Worm (Caenorhabditis elegans): ENCODE results near the gene R07G3.7.

The R07G3.7 gene

DNA sequence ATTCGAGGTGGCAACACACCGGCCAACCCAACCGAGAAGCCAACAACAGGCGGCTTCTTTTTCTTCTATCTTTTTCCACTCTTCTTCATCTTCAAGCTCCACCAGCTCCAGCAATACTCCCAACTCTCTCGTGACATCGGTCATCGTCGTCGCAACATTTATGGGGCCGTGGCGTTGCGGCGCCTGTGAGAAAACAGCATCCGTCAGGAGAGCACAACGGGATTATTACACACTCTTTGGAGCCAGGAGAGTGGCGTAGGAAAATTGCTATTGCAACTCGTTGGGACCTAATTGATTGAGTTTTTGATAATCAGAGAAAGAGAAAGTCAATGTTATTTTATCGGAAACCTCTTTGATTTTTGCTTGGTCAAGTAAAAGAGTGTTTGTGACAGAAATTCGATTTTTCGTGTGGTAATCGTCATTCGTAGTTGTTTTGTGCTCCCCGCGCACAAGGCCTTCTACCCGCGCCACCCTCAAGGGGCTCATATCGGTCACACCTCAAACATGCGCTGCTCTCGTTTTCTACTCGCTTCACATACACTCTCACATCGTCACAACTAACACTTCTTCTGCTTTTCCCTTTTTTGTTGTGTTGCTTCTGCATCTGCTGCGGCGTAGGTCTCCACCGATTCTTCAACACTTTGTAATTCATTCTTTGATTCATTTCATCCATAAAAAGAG is 26.8 kb upstream of the R07G3.7 start:
- peak; percentile 21 for TF ChIP-seq egl-5 (tag; optimal IDR thresholded peaks at IDR 0.05)
- peak; percentile 69 for TF ChIP-seq lin-39 (tag; optimal IDR thresholded peaks at IDR 0.05)
- TF ChIP-seq nhr-11 (tag; optimal IDR thresholded peaks at IDR 0.05) = peak; percentile 4
- peak; percentile 47 for TF ChIP-seq nfya-1 (tag; optimal IDR thresholded peaks at IDR 0.05; ENCODE audit: insufficient read depth)
- no peak for TF ChIP-seq unc-62 (GFP tag; optimal IDR thresholded peaks at IDR 0.05)
- TF ChIP-seq fkh-10 (GFP tag; optimal IDR thresholded peaks at IDR 0.05) = no peak

DNA sequence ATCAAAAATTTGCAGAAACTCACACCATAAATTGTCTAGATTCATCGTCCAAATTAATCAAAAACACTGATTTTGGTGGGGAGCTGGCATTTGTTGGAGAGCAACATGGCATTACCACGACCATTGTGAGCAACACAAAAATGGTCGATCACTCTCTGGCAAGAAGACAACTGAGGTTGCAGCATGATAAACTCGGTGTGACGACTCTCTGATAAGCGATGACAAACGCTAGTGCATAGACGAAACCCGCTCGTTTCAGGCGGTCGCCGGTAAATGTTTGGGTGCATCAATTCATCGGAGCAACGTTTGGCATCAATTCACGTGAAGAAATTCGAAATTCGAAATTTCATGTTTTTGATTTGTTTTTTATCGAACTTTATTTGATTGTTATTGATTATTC is 25.5 kb upstream of the R07G3.7 start:
- peak; percentile 75 for TF ChIP-seq elt-2 (tag; optimal IDR thresholded peaks at IDR 0.05)
- peak; percentile 3 for TF ChIP-seq pqm-1 (tag; optimal IDR thresholded peaks at IDR 0.05)
- TF ChIP-seq sea-2 (GFP tag; optimal IDR thresholded peaks at IDR 0.05) = no peak
- no peak for TF ChIP-seq mdl-1 (tag; optimal IDR thresholded peaks at IDR 0.05)

DNA sequence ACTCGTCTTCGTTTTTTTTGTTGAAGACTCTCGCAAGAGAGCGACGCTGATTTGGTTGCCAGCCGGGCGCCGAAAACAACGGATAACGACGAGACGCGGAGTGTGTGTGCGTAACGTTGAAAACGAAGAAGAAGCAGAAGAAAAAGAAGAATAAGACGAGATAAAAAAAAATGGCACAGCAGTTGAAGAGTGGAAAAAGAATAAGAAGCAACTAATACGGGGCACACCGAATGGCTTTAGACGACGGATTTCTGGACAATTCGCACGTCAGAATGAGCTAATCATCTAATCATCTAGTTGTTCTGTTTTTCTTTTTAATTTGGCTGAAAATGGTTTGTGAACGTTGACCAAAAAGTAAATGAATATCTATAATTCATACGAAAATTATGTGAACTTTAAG is 23.4 kb upstream of the R07G3.7 start:
- TF ChIP-seq nfya-1 (tag; optimal IDR thresholded peaks at IDR 0.05; ENCODE audit: insufficient read depth) (peak; percentile 6), nhr-25 (tag; optimal IDR thresholded peaks at IDR 0.05) (no peak)

DNA sequence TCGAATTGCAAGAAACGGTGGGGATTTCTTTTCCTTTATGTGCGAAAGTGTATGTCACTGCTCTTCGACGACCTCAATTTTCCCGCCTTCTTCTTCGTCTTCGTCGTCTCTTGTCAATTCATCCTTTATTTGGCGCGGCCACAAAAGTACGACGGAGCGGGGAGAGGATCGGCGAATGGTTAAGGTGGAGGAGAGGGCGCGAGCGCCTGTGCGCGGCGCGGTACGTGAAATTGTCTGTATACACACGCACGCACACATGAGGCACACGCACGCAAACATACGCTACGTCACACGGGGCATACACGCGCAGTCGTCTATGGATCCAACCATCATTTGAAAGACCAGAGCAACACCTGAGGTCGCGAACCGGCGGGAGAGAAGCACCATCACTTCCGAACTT is 21.8 kb upstream of the R07G3.7 start:
- no peak for TF ChIP-seq nhr-76 (tag; optimal IDR thresholded peaks at IDR 0.05)
- TF ChIP-seq pha-4 (tag; optimal IDR thresholded peaks at IDR 0.05) = peak; percentile 22
- no peak for TF ChIP-seq nfya-1 (tag; optimal IDR thresholded peaks at IDR 0.05; ENCODE audit: insufficient read depth)

DNA sequence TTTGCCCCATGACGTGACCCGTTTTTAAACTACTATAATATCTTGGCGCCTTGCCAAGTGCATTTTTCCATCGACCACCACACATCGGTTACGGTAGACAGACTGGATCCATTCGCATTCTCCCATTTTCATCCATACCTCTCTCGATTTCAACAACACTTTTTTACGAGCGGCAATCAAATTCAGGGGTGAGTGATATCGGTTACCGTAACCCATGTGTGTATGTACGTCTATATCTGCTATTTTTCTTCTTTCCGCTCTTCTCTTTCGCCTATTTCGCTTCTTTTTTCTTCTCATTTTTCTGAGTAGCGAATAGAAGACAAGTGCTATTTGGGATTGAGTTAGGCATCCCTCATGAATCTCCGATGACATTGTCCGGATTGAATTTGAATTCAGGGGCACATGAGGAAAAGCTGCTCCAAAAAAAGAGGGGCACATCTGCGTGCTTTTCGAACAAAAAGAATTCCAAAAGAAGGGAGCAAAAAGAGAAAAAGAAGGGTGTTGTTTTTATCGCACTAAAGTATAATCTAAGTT is 18.2 kb upstream of the R07G3.7 start:
- TF ChIP-seq nhr-237 (tag; optimal IDR thresholded peaks at IDR 0.05) (no peak), unc-39 (tag; optimal IDR thresholded peaks at IDR 0.05) (no peak), nfya-1 (tag; optimal IDR thresholded peaks at IDR 0.05; ENCODE audit: insufficient read depth) (peak; percentile 8), fkh-2 (tag; optimal IDR thresholded peaks at IDR 0.05) (no peak), nhr-76 (tag; optimal IDR thresholded peaks at IDR 0.05) (no peak), daf-12 (tag; optimal IDR thresholded peaks at IDR 0.05) (no peak), ceh-9 (tag; optimal IDR thresholded peaks at IDR 0.05) (no peak), egl-5 (tag; optimal IDR thresholded peaks at IDR 0.05) (no peak), nhr-11 (tag; optimal IDR thresholded peaks at IDR 0.05) (no peak), lin-39 (tag; optimal IDR thresholded peaks at IDR 0.05) (no peak), nhr-43 (tag; optimal IDR thresholded peaks at IDR 0.05; ENCODE audit: poor library complexity, severe bottlenecking) (peak; percentile 19), ama-1 (optimal IDR thresholded peaks at IDR 0.05) (no peak), skn-1 (tag; optimal IDR thresholded peaks at IDR 0.05) (no peak), ceh-28 (tag; optimal IDR thresholded peaks at IDR 0.05) (no peak), fkh-10 (GFP tag; optimal IDR thresholded peaks at IDR 0.05) (peak; percentile 79)

DNA sequence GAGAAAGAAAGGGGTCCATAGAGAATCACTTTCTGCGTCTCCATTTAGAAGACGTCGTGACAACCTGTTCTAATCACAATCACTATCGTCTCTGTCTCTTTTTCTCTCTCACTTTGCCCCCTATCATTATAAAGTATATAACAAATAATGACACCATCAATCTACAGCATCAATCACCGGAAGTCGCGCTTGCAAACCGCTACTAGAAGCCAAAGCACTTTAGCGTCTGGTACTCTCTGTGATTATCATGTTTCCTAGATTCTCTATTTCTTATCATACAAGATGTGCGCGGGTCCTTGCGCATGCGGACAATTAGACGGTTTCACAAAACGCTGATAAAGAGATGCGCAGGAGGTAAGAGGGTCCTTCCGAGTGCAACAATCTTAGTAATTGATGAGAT is 17.6 kb upstream of the R07G3.7 start:
- TF ChIP-seq eor-1 (tag; optimal IDR thresholded peaks at IDR 0.05) (no peak), lin-15B (tag; optimal IDR thresholded peaks at IDR 0.05) (peak; percentile 3), nhr-23 (tag; optimal IDR thresholded peaks at IDR 0.05) (peak; percentile 90), R02D3.7 (tag; optimal IDR thresholded peaks at IDR 0.05) (peak; percentile 11), nhr-25 (tag; optimal IDR thresholded peaks at IDR 0.05) (peak; percentile 63), nhr-77 (tag; optimal IDR thresholded peaks at IDR 0.05) (peak; percentile 15), nhr-11 (tag; optimal IDR thresholded peaks at IDR 0.05) (no peak), ceh-28 (tag; optimal IDR thresholded peaks at IDR 0.05) (peak; percentile 27), unc-39 (tag; optimal IDR thresholded peaks at IDR 0.05) (no peak), nhr-237 (tag; optimal IDR thresholded peaks at IDR 0.05) (no peak), pqm-1 (tag; optimal IDR thresholded peaks at IDR 0.05) (no peak), nhr-43 (tag; optimal IDR thresholded peaks at IDR 0.05; ENCODE audit: poor library complexity, severe bottlenecking) (peak; percentile 88), skn-1 (tag; optimal IDR thresholded peaks at IDR 0.05) (no peak), fkh-2 (tag; optimal IDR thresholded peaks at IDR 0.05) (no peak), elt-3 (tag; optimal IDR thresholded peaks at IDR 0.05) (peak in 2 of 3 experiments; percentile 35 to 95), jun-1 (tag; optimal IDR thresholded peaks at IDR 0.05) (no peak), elt-2 (tag; optimal IDR thresholded peaks at IDR 0.05) (no peak), ztf-4 (tag; optimal IDR thresholded peaks at IDR 0.05) (no peak), sea-2 (GFP tag; optimal IDR thresholded peaks at IDR 0.05) (no peak), unc-62 (GFP tag; optimal IDR thresholded peaks at IDR 0.05) (peak; percentile 52), ama-1 (optimal IDR thresholded peaks at IDR 0.05) (no peak), mml-1 (tag; optimal IDR thresholded peaks at IDR 0.05) (no peak)
